Worm (Caenorhabditis elegans) whole organism, late embryonic: ENCODE data around the gene acs-5.

Source experiments
- ama-1 ChIP-seq: fragments of 150-350 bp; optimal IDR thresholded peaks from 2 replicates; lab custom pipeline; 2014
- ceh-19 ChIP-seq: fragments of 200-800 bp; sonication (Bioruptor generic); optimal IDR thresholded peaks from 2 replicates; lab custom pipeline; 2018; ENCODE audit warnings: mild to moderate bottlenecking, missing genetic modification characterization, missing compliant biosample characterization
- dve-1 ChIP-seq: sonication (generic microtip); optimal IDR thresholded peaks from 2 replicates; lab custom pipeline; 2017; ENCODE audit warnings: antibody characterized with exemption, mild to moderate bottlenecking, missing genetic modification characterization, missing compliant biosample characterization
- lim-6 ChIP-seq: sonication (generic microtip); optimal IDR thresholded peaks from 2 replicates; lab custom pipeline; 2016; ENCODE audit warnings: missing genetic modification characterization, missing compliant biosample characterization
- nhr-11 ChIP-seq: fragments of 150-350 bp; optimal IDR thresholded peaks from 2 replicates; lab custom pipeline; 2014; ENCODE audit warnings: missing biosample characterization, missing genetic modification characterization
- pha-4 ChIP-seq: fragments of 150-350 bp; optimal IDR thresholded peaks from 2 replicates; lab custom pipeline; 2018; ENCODE audit warnings: missing biosample characterization, missing genetic modification reagents, missing genetic modification characterization
- tbx-2 ChIP-seq: sonication (generic microtip); optimal IDR thresholded peaks from 2 replicates; lab custom pipeline; 2016; ENCODE audit warnings: missing genetic modification characterization, missing compliant biosample characterization

- TF ChIP-seq lim-6, result no peak
- TF ChIP-seq nhr-11 (tag; lab: Kevin White, UChicago), result no peak
- TF ChIP-seq ama-1 (lab: Kevin White, UChicago), result no peak
- no peak for TF ChIP-seq dve-1 (tag; lab: Kevin White, UChicago)
- TF ChIP-seq pha-4 (tag; lab: Kevin White, UChicago), result no peak
- TF ChIP-seq tbx-2 (tag; lab: Kevin White, UChicago), result no peak
- TF ChIP-seq ceh-19, result no peak
These were observed 6.6 kb upstream of the acs-5 start for ce11 chrIII:13549960-13550359.
